Fruit fly (Drosophila melanogaster) whole organism, adult: ENCODE data around the gene Sfp24C1.

Experiments used
- CG12768 ChIP-seq: fragments of 200-800 bp; sonication (Bioruptor generic); optimal IDR thresholded peaks from 2 replicates; lab custom pipeline; 2017; ENCODE audit warnings: missing biosample characterization, missing genetic modification characterization, mild to moderate bottlenecking, moderate library complexity, missing genetic modification reagents
- CG14711 ChIP-seq: fragments of 200-800 bp; sonication (Bioruptor generic); optimal IDR thresholded peaks from 2 replicates; lab custom pipeline; 2018; ENCODE audit warnings: missing biosample characterization, mild to moderate bottlenecking, missing genetic modification characterization, moderate library complexity
- Crg-1 ChIP-seq: fragments of 200-800 bp; sonication (Bioruptor generic); optimal IDR thresholded peaks from 2 replicates; lab custom pipeline; 2016; ENCODE audit warnings: missing biosample characterization, missing genetic modification characterization

DNA sequence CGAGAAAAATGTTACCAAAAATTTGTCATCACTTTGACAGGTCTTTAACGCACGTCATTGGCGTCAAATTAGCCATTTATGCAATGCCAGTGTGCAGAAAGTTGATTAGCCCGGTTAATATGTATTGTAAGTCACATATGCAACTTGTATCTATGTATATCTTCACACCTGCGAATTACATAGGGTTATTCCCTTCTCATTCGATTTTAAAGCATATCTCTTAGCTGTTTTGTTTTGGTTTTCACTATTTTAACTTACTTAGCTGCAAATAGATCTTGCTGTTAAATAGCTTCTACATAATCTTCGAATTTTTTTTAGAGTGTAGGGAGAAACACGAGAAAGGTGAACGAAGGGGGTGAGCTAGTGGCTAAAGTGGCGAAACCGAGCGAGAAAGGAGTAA, 30.6 kb downstream of the Sfp24C1 start:
- TF ChIP-seq CG12768 (GFP tag; lab: Kevin White, UChicago) (no peak), Crg-1 (no peak), CG14711 (tag; lab: Kevin White, UChicago) (no peak)
